Fruit fly (Drosophila melanogaster): ENCODE data around the gene Mtp.
A peak's percentile ranks its signal among the peaks of the same experiment; 100 is the strongest.

Gene Mtp

DNA sequence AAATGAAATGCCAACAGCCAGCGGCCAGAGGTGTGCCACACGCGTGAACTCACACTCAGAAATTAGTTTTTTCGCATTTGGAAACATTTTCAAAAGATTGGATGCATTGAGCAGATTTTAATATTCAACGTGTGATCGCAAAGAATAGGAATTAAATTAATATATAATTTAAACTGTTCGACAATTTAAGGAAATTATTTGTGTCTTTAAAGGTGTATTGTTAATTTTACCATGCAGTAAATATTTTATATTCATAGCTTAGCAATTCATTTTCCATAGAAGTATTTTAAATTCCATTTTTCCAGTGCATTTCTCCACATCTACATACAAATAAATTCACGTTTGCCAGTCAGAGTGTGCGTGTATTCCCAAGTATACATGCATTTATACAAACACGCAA, 17.0 kb upstream of the Mtp start:
- TF ChIP-seq Snoo (tag; optimal IDR thresholded peaks at IDR 0.05) = peak; percentile 24
- TF ChIP-seq CG8159 (tag; optimal IDR thresholded peaks at IDR 0.05) = peak; percentile 18
- peak; percentile 14 for TF ChIP-seq CG17806 (tag; optimal IDR thresholded peaks at IDR 0.05)
- no peak for TF ChIP-seq Pif1B (GFP tag; optimal IDR thresholded peaks at IDR 0.05)
- TF ChIP-seq CG15710 (tag; optimal IDR thresholded peaks at IDR 0.05) = no peak
- 0 out of 3 replicates have a peak, but pooled peaks have one; percentile 53 for TF ChIP-seq CG4496 (GFP tag; IDR thresholded peaks at IDR 0.05)
- TF ChIP-seq CG14655 (GFP tag; optimal IDR thresholded peaks at IDR 0.05) = peak; percentile 30
- TF ChIP-seq CG9948 (tag; optimal IDR thresholded peaks at IDR 0.05) = peak; percentile 34
- no peak for TF ChIP-seq CG8301 (tag; optimal IDR thresholded peaks at IDR 0.05)

DNA sequence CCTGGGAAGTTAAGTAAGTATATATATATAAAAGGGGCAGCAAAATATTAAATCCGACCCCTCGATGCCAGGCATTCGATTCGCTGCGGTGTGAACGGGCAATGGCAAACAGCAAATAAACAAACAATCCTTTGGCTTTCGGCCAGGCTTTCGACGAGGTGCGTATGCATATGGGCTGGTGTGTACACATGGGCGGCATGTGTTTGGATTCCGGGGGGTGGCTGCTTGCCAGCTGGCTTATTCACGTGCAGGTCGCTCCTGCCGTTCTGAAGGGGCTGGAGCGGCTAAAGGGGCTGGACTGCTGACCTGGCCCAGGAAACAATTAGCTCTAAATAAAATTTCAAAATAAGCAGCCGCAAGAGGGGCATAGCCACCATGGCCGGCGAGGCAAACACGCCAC, 14.7 kb upstream of the Mtp start:
- TF ChIP-seq CG13204 (GFP tag; optimal IDR thresholded peaks at IDR 0.05) = no peak

DNA sequence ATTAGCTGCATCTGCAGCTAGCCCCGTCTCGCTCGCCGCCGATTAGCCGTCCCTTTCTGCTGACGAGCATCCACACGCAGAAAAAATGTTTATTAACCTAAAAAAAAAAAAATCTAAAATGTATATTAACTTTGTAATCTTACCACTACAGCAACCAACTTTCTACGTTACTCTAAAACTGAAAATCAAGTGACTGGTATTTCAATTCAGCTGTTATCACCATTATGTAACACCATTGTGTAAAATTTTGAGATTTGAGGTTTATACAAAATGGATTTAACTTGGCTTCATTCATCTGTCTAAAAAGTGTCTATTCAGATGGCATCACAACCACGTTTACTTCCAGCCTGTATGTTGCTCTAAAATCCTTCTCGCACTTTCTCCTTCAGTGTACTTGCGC, 13.7 kb upstream of the Mtp start:
- peak; percentile 49 for TF ChIP-seq CG14655 (GFP tag; optimal IDR thresholded peaks at IDR 0.05)
- no peak for TF ChIP-seq rn (GFP tag; IDR thresholded peaks at IDR 0.05)
- no peak for TF ChIP-seq CG32121 (GFP tag; IDR thresholded peaks at IDR 0.05)
- TF ChIP-seq CG9948 (tag; optimal IDR thresholded peaks at IDR 0.05) = peak; percentile 46
- TF ChIP-seq CG17806 (tag; optimal IDR thresholded peaks at IDR 0.05) = peak; percentile 42
- TF ChIP-seq fd96Ca (GFP tag; IDR thresholded peaks at IDR 0.05) = no peak
- TF ChIP-seq Pif1B (GFP tag; optimal IDR thresholded peaks at IDR 0.05) = peak; percentile 35
- no peak for TF ChIP-seq CG12605 (GFP tag; IDR thresholded peaks at IDR 0.05)
- TF ChIP-seq CG13204 (GFP tag; optimal IDR thresholded peaks at IDR 0.05) = no peak
- peak; percentile 49 for TF ChIP-seq CG8159 (tag; optimal IDR thresholded peaks at IDR 0.05)
- peak; percentile 45 for TF ChIP-seq CG15710 (tag; optimal IDR thresholded peaks at IDR 0.05)
- TF ChIP-seq Ets98B (GFP tag; IDR thresholded peaks at IDR 0.05) = no peak
- no peak for TF ChIP-seq CG10348 (GFP tag; IDR thresholded peaks at IDR 0.05)
- TF ChIP-seq EcR (GFP tag; optimal IDR thresholded peaks at IDR 0.05) = no peak
- peak; percentile 38 for TF ChIP-seq CG8301 (tag; optimal IDR thresholded peaks at IDR 0.05)
- peak; percentile 46 for TF ChIP-seq Pif1A (GFP tag; optimal IDR thresholded peaks at IDR 0.05)
- TF ChIP-seq CG4496 (GFP tag; IDR thresholded peaks at IDR 0.05) = no peak
- no peak for TF ChIP-seq D1 (tag; optimal IDR thresholded peaks at IDR 0.05)
- TF ChIP-seq CG34367 (tag; optimal IDR thresholded peaks at IDR 0.05) = peak; percentile 13
- TF ChIP-seq Snoo (tag; optimal IDR thresholded peaks at IDR 0.05) = peak; percentile 1
- no peak for TF ChIP-seq gl (tag; optimal IDR thresholded peaks at IDR 0.05)

DNA sequence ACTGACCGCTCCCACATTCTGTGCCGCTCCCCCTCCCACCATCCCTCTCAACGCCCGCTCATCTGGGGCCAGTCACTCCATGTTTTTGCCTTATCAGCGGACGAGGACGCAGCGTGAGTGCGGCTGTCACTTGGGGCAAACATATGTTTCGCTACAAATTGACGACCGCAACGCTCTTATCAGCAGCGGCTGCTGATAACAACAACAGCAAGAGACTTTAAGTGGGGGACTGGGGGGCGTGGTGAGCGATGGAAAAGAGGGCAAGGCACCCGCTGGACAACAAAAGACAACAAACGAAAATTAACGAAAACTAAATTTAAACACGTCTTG, 13.3 kb upstream of the Mtp start:
- TF ChIP-seq Pif1B (GFP tag; optimal IDR thresholded peaks at IDR 0.05) (no peak), CG9948 (tag; optimal IDR thresholded peaks at IDR 0.05) (no peak), CG17806 (tag; optimal IDR thresholded peaks at IDR 0.05) (no peak), EcR (GFP tag; optimal IDR thresholded peaks at IDR 0.05) (peak; percentile 96), CG13204 (GFP tag; optimal IDR thresholded peaks at IDR 0.05) (peak; percentile 74), gl (tag; optimal IDR thresholded peaks at IDR 0.05) (peak; percentile 29), CG14655 (GFP tag; optimal IDR thresholded peaks at IDR 0.05) (no peak), CG12605 (GFP tag; IDR thresholded peaks at IDR 0.05) (peak; percentile 38)

DNA sequence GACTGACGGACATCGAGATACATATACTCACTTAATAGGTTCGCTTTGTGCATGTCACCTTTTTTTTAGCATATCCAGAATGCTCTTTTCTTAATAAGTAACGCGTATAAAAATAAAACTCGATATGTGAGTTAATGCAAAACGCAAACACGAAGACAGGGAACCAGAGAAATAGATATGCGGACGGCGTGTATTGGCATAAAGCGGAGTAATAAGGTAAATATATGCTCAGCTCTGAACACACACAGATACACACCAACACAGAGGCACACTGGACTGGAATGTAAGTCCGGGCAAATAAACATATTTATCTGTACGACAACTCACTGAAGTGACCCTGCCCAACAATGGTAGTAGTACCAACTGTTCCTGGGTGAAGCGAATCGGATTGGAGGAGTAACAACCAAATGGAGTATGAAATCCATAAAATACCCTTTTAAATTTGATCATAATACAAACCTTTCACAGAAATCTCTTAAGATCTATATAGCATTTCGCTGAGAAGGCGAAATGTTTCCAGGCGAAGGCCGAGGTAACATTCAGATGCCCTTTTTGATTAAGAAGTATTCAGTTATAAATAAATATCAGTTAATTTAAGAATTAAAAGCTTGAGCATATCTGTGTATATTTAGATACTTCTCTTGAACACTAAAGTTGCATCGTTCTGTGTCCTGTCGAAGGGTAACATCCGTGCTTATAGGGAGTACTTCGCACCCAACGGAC, 12.8 kb upstream of the Mtp start:
- TF ChIP-seq CG13204 (GFP tag; optimal IDR thresholded peaks at IDR 0.05) = no peak
- no peak for TF ChIP-seq CG14655 (GFP tag; optimal IDR thresholded peaks at IDR 0.05)
- no peak for TF ChIP-seq CG8159 (tag; optimal IDR thresholded peaks at IDR 0.05)
- no peak for TF ChIP-seq CG32121 (GFP tag; IDR thresholded peaks at IDR 0.05)
- TF ChIP-seq CG10348 (GFP tag; IDR thresholded peaks at IDR 0.05) = no peak
- no peak for TF ChIP-seq fd96Ca (GFP tag; IDR thresholded peaks at IDR 0.05)
- TF ChIP-seq CG34367 (tag; optimal IDR thresholded peaks at IDR 0.05) = peak; percentile 1
- TF ChIP-seq Snoo (tag; optimal IDR thresholded peaks at IDR 0.05) = peak; percentile 41
- TF ChIP-seq Pif1B (GFP tag; optimal IDR thresholded peaks at IDR 0.05) = no peak
- no peak for TF ChIP-seq rn (GFP tag; IDR thresholded peaks at IDR 0.05)
- TF ChIP-seq Pif1A (GFP tag; optimal IDR thresholded peaks at IDR 0.05) = no peak
- TF ChIP-seq CG12605 (GFP tag; IDR thresholded peaks at IDR 0.05) = no peak
- TF ChIP-seq CG9948 (tag; optimal IDR thresholded peaks at IDR 0.05) = no peak
- TF ChIP-seq CG15710 (tag; optimal IDR thresholded peaks at IDR 0.05) = peak; percentile 31
- no peak for TF ChIP-seq CG17806 (tag; optimal IDR thresholded peaks at IDR 0.05)
- no peak for TF ChIP-seq gl (tag; optimal IDR thresholded peaks at IDR 0.05)
- TF ChIP-seq CG8301 (tag; optimal IDR thresholded peaks at IDR 0.05) = no peak
- TF ChIP-seq CG4496 (GFP tag; IDR thresholded peaks at IDR 0.05) = no peak
- no peak for TF ChIP-seq Ets98B (GFP tag; IDR thresholded peaks at IDR 0.05)
- TF ChIP-seq D1 (tag; optimal IDR thresholded peaks at IDR 0.05) = no peak
- no peak for TF ChIP-seq EcR (GFP tag; optimal IDR thresholded peaks at IDR 0.05)

DNA sequence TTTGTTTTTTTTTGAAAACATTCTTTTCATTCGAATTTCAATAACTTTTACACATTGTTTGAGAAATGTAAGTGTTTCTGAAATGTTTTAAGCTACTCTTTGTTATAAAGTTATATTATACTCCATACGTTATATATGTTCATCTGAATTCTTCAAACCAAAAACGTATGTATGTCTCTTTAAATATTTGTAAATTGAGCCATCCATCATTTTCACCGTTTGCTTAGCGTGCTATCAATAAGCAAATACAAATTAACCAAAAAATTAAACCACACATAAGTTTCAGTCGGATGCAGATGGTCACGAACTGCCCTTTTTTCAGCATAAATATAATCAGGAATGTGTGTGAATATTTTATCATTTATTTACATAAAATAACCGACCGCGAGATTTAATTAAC, 12.0 kb upstream of the Mtp start:
- TF ChIP-seq CG17806 (tag; optimal IDR thresholded peaks at IDR 0.05) = no peak
- TF ChIP-seq Pif1A (GFP tag; optimal IDR thresholded peaks at IDR 0.05) = no peak
- no peak for TF ChIP-seq CG8301 (tag; optimal IDR thresholded peaks at IDR 0.05)
- TF ChIP-seq CG14655 (GFP tag; optimal IDR thresholded peaks at IDR 0.05) = no peak
- TF ChIP-seq Ets98B (GFP tag; IDR thresholded peaks at IDR 0.05) = no peak
- TF ChIP-seq rn (GFP tag; IDR thresholded peaks at IDR 0.05) = no peak
- TF ChIP-seq CG15710 (tag; optimal IDR thresholded peaks at IDR 0.05) = no peak
- no peak for TF ChIP-seq Snoo (tag; optimal IDR thresholded peaks at IDR 0.05)
- TF ChIP-seq CG9948 (tag; optimal IDR thresholded peaks at IDR 0.05) = no peak
- TF ChIP-seq Pif1B (GFP tag; optimal IDR thresholded peaks at IDR 0.05) = no peak
- TF ChIP-seq CG32121 (GFP tag; IDR thresholded peaks at IDR 0.05) = no peak
- TF ChIP-seq D1 (tag; optimal IDR thresholded peaks at IDR 0.05) = no peak
- TF ChIP-seq CG8159 (tag; optimal IDR thresholded peaks at IDR 0.05) = no peak
- TF ChIP-seq CG10348 (GFP tag; IDR thresholded peaks at IDR 0.05) = no peak
- TF ChIP-seq CG4496 (GFP tag; IDR thresholded peaks at IDR 0.05) = no peak
- no peak for TF ChIP-seq CG34367 (tag; optimal IDR thresholded peaks at IDR 0.05)
- no peak for TF ChIP-seq gl (tag; optimal IDR thresholded peaks at IDR 0.05)
- no peak for TF ChIP-seq fd96Ca (GFP tag; IDR thresholded peaks at IDR 0.05)
- no peak for TF ChIP-seq CG13204 (GFP tag; optimal IDR thresholded peaks at IDR 0.05)
